Worm (Caenorhabditis elegans) whole organism, young adult: ENCODE data around the gene cyp-33C11.

Source experiments
- F33H1.4 ChIP-seq: fragments of 200-800 bp; sonication (Bioruptor generic); IDR thresholded peaks from 2 replicates; pipeline ENCODE4 v1.3.6; 2022; ENCODE audit warnings: missing genetic modification reagents, missing genetic modification characterization, missing compliant biosample characterization
- K12H6.12 ChIP-seq: fragments of 200-800 bp; sonication (Bioruptor generic); optimal IDR thresholded peaks from 2 replicates; lab custom pipeline; 2018; ENCODE audit warnings: mild to moderate bottlenecking, missing genetic modification characterization, missing compliant biosample characterization
- Y53F4B.3 ChIP-seq: fragments of 200-800 bp; sonication (Bioruptor generic); IDR thresholded peaks from 2 replicates; pipeline ENCODE4 v1.3.6; 2022; ENCODE audit warnings: missing genetic modification reagents, missing genetic modification characterization, missing compliant biosample characterization
- Y56A3A.18 ChIP-seq: fragments of 200-800 bp; sonication (Bioruptor generic); IDR thresholded peaks from 2 replicates; pipeline ENCODE4 v1.3.6; 2022; ENCODE audit warnings: missing genetic modification reagents, missing genetic modification characterization, missing compliant biosample characterization
- Y79H2A.3 ChIP-seq: fragments of 200-800 bp; sonication (Bioruptor generic); conservative IDR thresholded peaks from 2 replicates; pipeline ENCODE4 v1.3.6; 2022; ENCODE audit warnings: missing genetic modification reagents, missing genetic modification characterization, missing compliant biosample characterization
- ZK185.1 ChIP-seq: sonication (generic microtip); optimal IDR thresholded peaks from 2 replicates; lab custom pipeline; 2016; ENCODE audit warnings: mild to moderate bottlenecking, missing genetic modification characterization, missing compliant biosample characterization; ENCODE audit not compliant: poor library complexity, severe bottlenecking
- attf-6 ChIP-seq: fragments of 200-800 bp; sonication (Bioruptor generic); IDR thresholded peaks from 2 replicates; pipeline ENCODE4 v1.3.6; 2022; ENCODE audit warnings: missing genetic modification reagents, missing genetic modification characterization, missing compliant biosample characterization
- ceh-40 ChIP-seq: fragments of 200-800 bp; sonication (Bioruptor generic); IDR thresholded peaks from 2 replicates; pipeline ENCODE4 v1.3.6; 2022; ENCODE audit warnings: missing genetic modification characterization, missing compliant biosample characterization
- chd-7 ChIP-seq: sonication (generic microtip); optimal IDR thresholded peaks from 2 replicates; lab custom pipeline; 2016; ENCODE audit warnings: mild to moderate bottlenecking, missing genetic modification characterization, moderate library complexity, missing compliant biosample characterization
- die-1 ChIP-seq: sonication (generic microtip); optimal IDR thresholded peaks from 2 replicates; lab custom pipeline; 2016; ENCODE audit warnings: missing genotype, mild to moderate bottlenecking, missing genetic modification characterization, missing compliant biosample characterization
- dpff-1 ChIP-seq: sonication (generic microtip); optimal IDR thresholded peaks from 2 replicates; lab custom pipeline; 2017; ENCODE audit warnings: mild to moderate bottlenecking, missing genetic modification characterization, missing compliant biosample characterization
- dpl-1 ChIP-seq: fragments of 150-350 bp; optimal IDR thresholded peaks from 2 replicates; lab custom pipeline; 2014; ENCODE audit warnings: missing biosample characterization, missing genetic modification reagents, missing genetic modification characterization
- egrh-3 ChIP-seq: fragments of 200-800 bp; sonication (Bioruptor generic); IDR thresholded peaks from 2 replicates; pipeline ENCODE4 v1.3.6; 2022; ENCODE audit warnings: missing genetic modification reagents, missing genetic modification characterization, missing compliant biosample characterization
- ekl-4 ChIP-seq: fragments of 200-800 bp; sonication (Bioruptor generic); IDR thresholded peaks from 2 replicates; pipeline ENCODE4 v1.3.6; 2022; ENCODE audit warnings: missing genetic modification reagents, missing genetic modification characterization, missing compliant biosample characterization
- gei-17 ChIP-seq: fragments of 200-800 bp; sonication (Bioruptor generic); optimal IDR thresholded peaks from 2 replicates; lab custom pipeline; 2018; ENCODE audit warnings: mild to moderate bottlenecking, missing genetic modification characterization, missing compliant biosample characterization
- him-1 ChIP-seq: sonication (generic microtip); optimal IDR thresholded peaks from 2 replicates; lab custom pipeline; 2016; ENCODE audit warnings: missing genotype, missing genetic modification reagents, missing genetic modification characterization, missing compliant biosample characterization
- hmg-1.2 ChIP-seq: fragments of 200-800 bp; sonication (Bioruptor generic); IDR thresholded peaks from 2 replicates; pipeline ENCODE4 v1.3.6; 2022; ENCODE audit warnings: missing genetic modification reagents, missing genetic modification characterization, missing compliant biosample characterization
- hsf-1 ChIP-seq: fragments of 200-800 bp; sonication (Bioruptor generic); IDR thresholded peaks from 2 replicates; pipeline ENCODE4 v1.3.6; 2022; ENCODE audit warnings: missing genetic modification reagents, missing genetic modification characterization, missing compliant biosample characterization
- let-607 ChIP-seq, 2 experiments: fragments of 200-800 bp in 1 of 2; sonication (Bioruptor generic) in 1 of 2; sonication (generic microtip) in 1 of 2; optimal IDR thresholded peaks; 2 replicates each; lab custom pipeline; 2016 to 2018; ENCODE audit warnings: mild to moderate bottlenecking in 2 of 2, missing compliant biosample characterization in 2 of 2, missing genetic modification characterization in 2 of 2, moderate library complexity in 2 of 2, missing genotype in 1 of 2
- lin-26 ChIP-seq: fragments of 200-800 bp; sonication (Bioruptor generic); IDR thresholded peaks from 2 replicates; pipeline ENCODE4 v1.3.6; 2022; ENCODE audit warnings: missing genetic modification reagents, missing genetic modification characterization, missing compliant biosample characterization
- lin-54 ChIP-seq: fragments of 200-800 bp; sonication (Bioruptor generic); optimal IDR thresholded peaks from 2 replicates; lab custom pipeline; 2018; ENCODE audit warnings: mild to moderate bottlenecking, missing genetic modification characterization, missing compliant biosample characterization
- lsl-1 ChIP-seq: fragments of 200-800 bp; sonication (Bioruptor generic); optimal IDR thresholded peaks from 2 replicates; lab custom pipeline; 2018; ENCODE audit warnings: mild to moderate bottlenecking, missing genetic modification characterization, moderate library complexity, missing compliant biosample characterization
- madf-6 ChIP-seq: fragments of 200-800 bp; sonication (Bioruptor generic); IDR thresholded peaks from 2 replicates; pipeline ENCODE4 v1.3.6; 2022; ENCODE audit warnings: missing genetic modification reagents, missing genetic modification characterization, missing compliant biosample characterization
- mcd-1 ChIP-seq: fragments of 200-800 bp; sonication (Bioruptor generic); IDR thresholded peaks from 2 replicates; pipeline ENCODE4 v1.3.6; 2022; ENCODE audit warnings: missing genetic modification reagents, missing genetic modification characterization, missing compliant biosample characterization
- mel-28 ChIP-seq: sonication (generic microtip); optimal IDR thresholded peaks from 2 replicates; lab custom pipeline; 2016; ENCODE audit warnings: borderline replicate concordance, mild to moderate bottlenecking, missing genetic modification characterization, missing compliant biosample characterization
- nfya-2 ChIP-seq: fragments of 200-800 bp; sonication (Bioruptor generic); IDR thresholded peaks from 2 replicates; pipeline ENCODE4 v1.3.6; 2022; ENCODE audit warnings: missing genetic modification reagents, missing genetic modification characterization, missing compliant biosample characterization
- nhr-120 ChIP-seq: fragments of 200-800 bp; sonication (Bioruptor generic); IDR thresholded peaks from 2 replicates; pipeline ENCODE4 v1.3.6; 2022; ENCODE audit warnings: missing genetic modification characterization, missing compliant biosample characterization
- nhr-27 ChIP-seq: fragments of 200-800 bp; sonication (Bioruptor generic); optimal IDR thresholded peaks from 2 replicates; lab custom pipeline; 2018; ENCODE audit warnings: mild to moderate bottlenecking, missing genetic modification characterization, moderate library complexity, missing compliant biosample characterization
- nhr-90 ChIP-seq: sonication (generic microtip); optimal IDR thresholded peaks from 2 replicates; lab custom pipeline; 2016; ENCODE audit warnings: missing genotype, mild to moderate bottlenecking, missing genetic modification characterization, missing compliant biosample characterization
- pbrm-1 ChIP-seq: fragments of 200-800 bp; sonication (Bioruptor generic); IDR thresholded peaks from 2 replicates; pipeline ENCODE4 v1.3.6; 2022; ENCODE audit warnings: missing genetic modification reagents, missing genetic modification characterization, missing compliant biosample characterization
- repo-1 ChIP-seq: sonication (generic microtip); optimal IDR thresholded peaks from 2 replicates; lab custom pipeline; 2017; ENCODE audit warnings: mild to moderate bottlenecking, missing genetic modification characterization, missing compliant biosample characterization
- sea-2 ChIP-seq: fragments of 200-800 bp; sonication (Bioruptor generic); IDR thresholded peaks from 2 replicates; pipeline ENCODE4 v1.3.6; 2022; ENCODE audit warnings: missing genetic modification characterization, missing compliant biosample characterization
- snpc-3.4 ChIP-seq: sonication (generic microtip); optimal IDR thresholded peaks from 2 replicates; lab custom pipeline; 2017; ENCODE audit warnings: missing genetic modification characterization, mild to moderate bottlenecking, missing compliant biosample characterization, antibody characterized with exemption, moderate library complexity, missing genotype, missing genetic modification reagents
- tbx-9 ChIP-seq: sonication (generic microtip); optimal IDR thresholded peaks from 2 replicates; lab custom pipeline; 2016; ENCODE audit warnings: borderline replicate concordance, missing genetic modification characterization, inconsistent platforms, missing compliant biosample characterization
- xnd-1 ChIP-seq: sonication (generic microtip); optimal IDR thresholded peaks from 2 replicates; lab custom pipeline; 2016; ENCODE audit warnings: missing genotype, missing genetic modification reagents, missing genetic modification characterization, missing compliant biosample characterization
- zfh-2 ChIP-seq: fragments of 200-800 bp; sonication (Bioruptor generic); conservative IDR thresholded peaks from 2 replicates; pipeline ENCODE4 v1.3.6; 2022; ENCODE audit warnings: missing genetic modification reagents, missing genetic modification characterization, missing compliant biosample characterization
- ztf-18 ChIP-seq: sonication (generic microtip); optimal IDR thresholded peaks from 2 replicates; lab custom pipeline; 2016; ENCODE audit warnings: missing genotype, mild to moderate bottlenecking, missing genetic modification characterization, missing compliant biosample characterization
- ztf-6 ChIP-seq: fragments of 200-800 bp; sonication (Bioruptor generic); IDR thresholded peaks from 2 replicates; pipeline ENCODE4 v1.3.6; 2022; ENCODE audit warnings: missing genetic modification reagents, missing genetic modification characterization, missing compliant biosample characterization

The cyp-33C11 gene

ce11 chrV:761235-761634 is 48.5 kb upstream of the cyp-33C11 start, which contains the start of gene C05E4.15:
Gene C05E4.15, minus strand, starts transcription at chrV:761335.
- no peak for TF ChIP-seq Y56A3A.18 (GFP tag; lab: Robert Waterston, UW)
- TF ChIP-seq ekl-4, result no peak
- no peak for TF ChIP-seq F33H1.4 (GFP tag; lab: Robert Waterston, UW)
- no peak for TF ChIP-seq egrh-3
- TF ChIP-seq ceh-40 (GFP tag; lab: Robert Waterston, UW), result no peak
- TF ChIP-seq repo-1 (tag; lab: Kevin White, UChicago), result no peak
- no peak for TF ChIP-seq madf-6 (GFP tag; lab: Robert Waterston, UW)
- no peak for TF ChIP-seq lin-26 (GFP tag; lab: Robert Waterston, UW)
- TF ChIP-seq hmg-1.2 (GFP tag; lab: Robert Waterston, UW), result no peak
- TF ChIP-seq Y79H2A.3 (GFP tag; lab: Robert Waterston, UW), result no peak
- no peak for TF ChIP-seq xnd-1 (tag; lab: Kevin White, UChicago)
- no peak for TF ChIP-seq pbrm-1
- TF ChIP-seq attf-6 (GFP tag; lab: Robert Waterston, UW), result no peak

ce11 chrV:756169-756568 is 43.4 kb upstream of the cyp-33C11 start, which contains the start of gene str-20:
Gene str-20, plus strand, starts transcription at chrV:756469.
- no peak for TF ChIP-seq gei-17 (GFP tag; lab: Kevin White, UChicago)
- no peak for TF ChIP-seq K12H6.12 (tag; lab: Kevin White, UChicago)
- TF ChIP-seq dpl-1 (GFP tag; lab: Kevin White, UChicago), result no peak
- TF ChIP-seq nhr-90 (tag; lab: Kevin White, UChicago), result no peak
- no peak for TF ChIP-seq snpc-3.4 (tag; lab: Kevin White, UChicago)
- TF ChIP-seq mel-28, result no peak
- TF ChIP-seq dpff-1 (tag; lab: Kevin White, UChicago), result no peak
- TF ChIP-seq ztf-18 (tag; lab: Kevin White, UChicago), result no peak
- no peak for TF ChIP-seq sea-2
- TF ChIP-seq hsf-1 (GFP tag; lab: Robert Waterston, UW), result no peak
- TF ChIP-seq Y53F4B.3 (GFP tag; lab: Robert Waterston, UW), result no peak
- TF ChIP-seq chd-7 (tag; lab: Kevin White, UChicago), result no peak

ce11 chrV:752679-753333 is 40.0 kb upstream of the cyp-33C11 start, which contains the start of the genes str-262 and srp-1:
Gene str-262, minus strand, starts transcription at chrV:752779.
Gene srp-1, plus strand, starts transcription at chrV:753283.
- TF ChIP-seq nhr-27 (tag; lab: Kevin White, UChicago) (no peak), nhr-120 (GFP tag; lab: Robert Waterston, UW) (no peak), ztf-6 (GFP tag; lab: Robert Waterston, UW) (no peak), ZK185.1 (tag; lab: Kevin White, UChicago) (no peak), repo-1 (tag; lab: Kevin White, UChicago) (no peak), tbx-9 (tag; lab: Kevin White, UChicago) (no peak), let-607 (tag; optimal IDR thresholded peaks at IDR 0.05; lab: Kevin White, UChicago) (no peak), zfh-2 (GFP tag; lab: Robert Waterston, UW) (no peak)

- no peak for TF ChIP-seq nfya-2
- no peak for TF ChIP-seq lsl-1 (GFP tag; lab: Kevin White, UChicago)
- no peak for TF ChIP-seq mcd-1
- no peak for TF ChIP-seq lin-54 (GFP tag; lab: Kevin White, UChicago)
- TF ChIP-seq him-1 (tag; lab: Kevin White, UChicago), result no peak
- TF ChIP-seq zfh-2 (GFP tag; lab: Robert Waterston, UW), result no peak
- TF ChIP-seq F33H1.4 (GFP tag; lab: Robert Waterston, UW), result no peak
- TF ChIP-seq die-1 (tag; lab: Kevin White, UChicago), result no peak
- TF ChIP-seq ztf-18 (tag; lab: Kevin White, UChicago), result no peak
- no peak for TF ChIP-seq egrh-3
- no peak for TF ChIP-seq Y79H2A.3 (GFP tag; lab: Robert Waterston, UW)
Measured at ce11 chrV:748044-748443, 35.3 kb upstream of the cyp-33C11 start, which contains the start of gene sri-4. Gene sri-4, plus strand, starts transcription at chrV:748344.
